Worm (Caenorhabditis elegans) whole organism, L2 larva: ENCODE results near the gene Y56A3A.31.
A peak's percentile ranks its signal among the peaks of the same experiment; 100 is the strongest.

ENCODE experiments used
- C34F6.9 ChIP-seq: fragments of 150-350 bp; optimal IDR thresholded peaks from 2 replicates; lab custom pipeline; 2014; ENCODE audit warnings: missing biosample characterization, missing genetic modification characterization
- F13H6.1 ChIP-seq: sonication (generic microtip); optimal IDR thresholded peaks from 2 replicates; lab custom pipeline; 2016; ENCODE audit warnings: missing genetic modification characterization, missing compliant biosample characterization
- R02D3.7 ChIP-seq: fragments of 150-350 bp; optimal IDR thresholded peaks from 2 replicates; lab custom pipeline; 2014; ENCODE audit warnings: missing biosample characterization, missing genetic modification characterization
- Y55F3AM.14 ChIP-seq: fragments of 200-800 bp; sonication (Bioruptor generic); optimal IDR thresholded peaks from 2 replicates; lab custom pipeline; 2018; ENCODE audit warnings: mild to moderate bottlenecking, missing genetic modification characterization, missing compliant biosample characterization
- ZK546.5 ChIP-seq: sonication (generic microtip); optimal IDR thresholded peaks from 2 replicates; lab custom pipeline; 2017; ENCODE audit warnings: missing biosample characterization, missing genetic modification characterization
- alr-1 ChIP-seq: fragments of 150-350 bp; optimal IDR thresholded peaks from 2 replicates; lab custom pipeline; 2014; ENCODE audit warnings: missing biosample characterization, missing genetic modification characterization
- aly-2 ChIP-seq: fragments of 150-350 bp; optimal IDR thresholded peaks from 2 replicates; lab custom pipeline; 2014; ENCODE audit warnings: missing biosample characterization, missing genetic modification characterization
- ama-1 ChIP-seq: fragments of 150-350 bp; optimal IDR thresholded peaks from 2 replicates; lab custom pipeline; 2018; ENCODE audit warnings: inconsistent platforms
- blmp-1 ChIP-seq: sonication (generic microtip); optimal IDR thresholded peaks from 2 replicates; lab custom pipeline; 2017; ENCODE audit warnings: missing genetic modification characterization, mild to moderate bottlenecking, missing compliant biosample characterization, antibody characterized with exemption, moderate library complexity; ENCODE audit not compliant: insufficient read depth
- ceh-16 ChIP-seq: fragments of 150-350 bp; optimal IDR thresholded peaks from 2 replicates; lab custom pipeline; 2014; ENCODE audit warnings: missing biosample characterization, missing genetic modification characterization
- ceh-82 ChIP-seq: fragments of 150-350 bp; optimal IDR thresholded peaks from 2 replicates; lab custom pipeline; 2014; ENCODE audit warnings: missing biosample characterization, missing genetic modification characterization
- dmd-4 ChIP-seq: sonication (generic microtip); optimal IDR thresholded peaks from 2 replicates; lab custom pipeline; 2017; ENCODE audit warnings: missing biosample characterization, missing genetic modification characterization
- egl-27 ChIP-seq: sonication (generic microtip); optimal IDR thresholded peaks from 3 replicates; lab custom pipeline; 2017; ENCODE audit warnings: missing biosample characterization, missing genetic modification reagents, missing genetic modification characterization
- elt-1 ChIP-seq: fragments of 150-350 bp; optimal IDR thresholded peaks from 2 replicates; lab custom pipeline; 2014; ENCODE audit warnings: missing biosample characterization, missing genetic modification characterization
- elt-3 ChIP-seq: sonication (generic microtip); optimal IDR thresholded peaks from 2 replicates; lab custom pipeline; 2017; ENCODE audit warnings: missing biosample characterization, missing genetic modification characterization
- fos-1 ChIP-seq: fragments of 150-350 bp; optimal IDR thresholded peaks from 2 replicates; lab custom pipeline; 2014; ENCODE audit warnings: missing biosample characterization, missing genetic modification characterization
- gmeb-1 ChIP-seq: fragments of 150-350 bp; optimal IDR thresholded peaks from 2 replicates; lab custom pipeline; 2014; ENCODE audit warnings: missing biosample characterization, missing genetic modification characterization
- lin-11 ChIP-seq: fragments of 150-350 bp; sonication (generic microtip); optimal IDR thresholded peaks from 2 replicates; lab custom pipeline; 2014; ENCODE audit warnings: missing biosample characterization, missing genetic modification characterization, inconsistent platforms, mixed read lengths
- lin-39 ChIP-seq: fragments of 150-350 bp; optimal IDR thresholded peaks from 2 replicates; lab custom pipeline; 2014; ENCODE audit warnings: missing biosample characterization, missing genetic modification reagents, missing genetic modification characterization
- lsy-2 ChIP-seq, 2 experiments: fragments of 150-350 bp in 1 of 2; sonication (generic microtip) in 1 of 2; optimal IDR thresholded peaks; 2 replicates each; lab custom pipeline; 2014 to 2017; ENCODE audit warnings: missing biosample characterization in 2 of 2, missing genetic modification characterization in 2 of 2
- mab-5 ChIP-seq: fragments of 150-350 bp; optimal IDR thresholded peaks from 2 replicates; lab custom pipeline; 2014; ENCODE audit warnings: missing biosample characterization, missing genetic modification characterization
- mbf-1 ChIP-seq: sonication (generic microtip); optimal IDR thresholded peaks from 2 replicates; lab custom pipeline; 2017; ENCODE audit warnings: missing biosample characterization, missing genetic modification characterization
- nhr-12 ChIP-seq: fragments of 150-350 bp; optimal IDR thresholded peaks from 2 replicates; lab custom pipeline; 2014; ENCODE audit warnings: missing biosample characterization, missing genetic modification characterization
- nhr-129 ChIP-seq: fragments of 150-350 bp; optimal IDR thresholded peaks from 2 replicates; lab custom pipeline; 2014; ENCODE audit warnings: missing biosample characterization, missing genetic modification characterization
- nhr-21 ChIP-seq: fragments of 150-350 bp; optimal IDR thresholded peaks from 2 replicates; lab custom pipeline; 2014; ENCODE audit warnings: missing biosample characterization, missing genetic modification characterization
- nhr-23 ChIP-seq: fragments of 150-350 bp; optimal IDR thresholded peaks from 2 replicates; lab custom pipeline; 2014; ENCODE audit warnings: missing biosample characterization, missing genetic modification reagents, missing genetic modification characterization
- nhr-237 ChIP-seq: fragments of 150-350 bp; optimal IDR thresholded peaks from 2 replicates; lab custom pipeline; 2014; ENCODE audit warnings: missing biosample characterization, missing genetic modification characterization
- nhr-25 ChIP-seq: fragments of 150-350 bp; sonication (generic microtip); optimal IDR thresholded peaks from 3 replicates; lab custom pipeline; 2014; ENCODE audit warnings: missing biosample characterization, missing genetic modification characterization
- nhr-6 ChIP-seq: fragments of 150-350 bp; optimal IDR thresholded peaks from 2 replicates; lab custom pipeline; 2014; ENCODE audit warnings: missing biosample characterization, missing genetic modification characterization
- nhr-77 ChIP-seq: fragments of 150-350 bp; optimal IDR thresholded peaks from 2 replicates; lab custom pipeline; 2014; ENCODE audit warnings: missing biosample characterization, missing genetic modification characterization
- peb-1 ChIP-seq: fragments of 150-350 bp; optimal IDR thresholded peaks from 2 replicates; lab custom pipeline; 2014; ENCODE audit warnings: missing biosample characterization, missing genetic modification characterization
- sem-4 ChIP-seq: fragments of 150-350 bp; optimal IDR thresholded peaks from 2 replicates; lab custom pipeline; 2014; ENCODE audit warnings: missing biosample characterization, missing genetic modification reagents, missing genetic modification characterization
- skn-1 ChIP-seq: sonication (generic microtip); optimal IDR thresholded peaks from 2 replicates; lab custom pipeline; 2017; ENCODE audit warnings: missing biosample characterization, missing genetic modification characterization
- sma-3 ChIP-seq: sonication (generic microtip); optimal IDR thresholded peaks from 2 replicates; lab custom pipeline; 2016; ENCODE audit warnings: missing genetic modification reagents, missing genetic modification characterization, missing compliant biosample characterization
- unc-39 ChIP-seq: fragments of 150-350 bp; optimal IDR thresholded peaks from 2 replicates; lab custom pipeline; 2014; ENCODE audit warnings: missing biosample characterization, missing genetic modification characterization
- unc-55 ChIP-seq: fragments of 150-350 bp; sonication (generic microtip); optimal IDR thresholded peaks from 3 replicates; lab custom pipeline; 2014; ENCODE audit warnings: missing biosample characterization, missing genetic modification reagents, missing genetic modification characterization
- unc-62 ChIP-seq: fragments of 150-350 bp; optimal IDR thresholded peaks from 2 replicates; lab custom pipeline; 2014; ENCODE audit warnings: missing biosample characterization, missing genetic modification reagents, missing genetic modification characterization
- ztf-1 ChIP-seq: fragments of 200-800 bp; sonication (Bioruptor generic); conservative IDR thresholded peaks from 2 replicates; pipeline ENCODE4 v1.3.6; 2022; ENCODE audit warnings: missing genetic modification characterization, missing compliant biosample characterization
- ztf-11 ChIP-seq: sonication (generic microtip); optimal IDR thresholded peaks from 2 replicates; lab custom pipeline; 2017; ENCODE audit warnings: missing biosample characterization, missing genetic modification characterization
- ztf-4 ChIP-seq: fragments of 150-350 bp; optimal IDR thresholded peaks from 2 replicates; lab custom pipeline; 2014; ENCODE audit warnings: missing biosample characterization, missing genetic modification characterization

Gene Y56A3A.31

DNA sequence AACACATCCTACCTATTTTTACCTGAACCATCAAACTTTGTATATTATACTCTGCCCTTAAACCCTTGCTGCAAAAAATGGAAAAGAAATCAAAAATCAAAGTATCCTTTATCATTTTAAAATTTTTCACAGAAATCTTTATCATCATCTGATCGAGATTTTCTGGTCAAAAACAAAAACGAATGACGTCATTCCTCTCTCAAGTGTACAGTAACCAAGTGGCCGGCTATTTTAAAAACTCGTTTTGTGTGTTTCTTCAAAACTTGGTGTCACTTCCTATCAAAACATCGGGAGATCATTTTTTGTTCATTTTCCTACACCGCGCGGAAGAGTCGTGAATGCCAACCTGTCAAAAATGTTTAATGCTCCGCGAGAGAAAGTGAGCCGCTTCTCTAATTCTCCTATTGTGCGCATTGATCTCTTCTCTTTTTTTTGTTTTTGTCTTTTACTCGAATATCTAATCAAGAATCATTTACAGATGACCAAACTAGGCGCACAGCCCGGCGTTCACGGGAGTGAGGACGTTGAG, 45.9 kb downstream of the Y56A3A.31 start, which contains the start of gene brp-1:
Gene brp-1, plus strand, starts transcription at position 479 of the 529 bp plus-strand sequence.
- TF ChIP-seq blmp-1 (tag; lab: Kevin White, UChicago) (peak; percentile 12), nhr-129 (tag; lab: Kevin White, UChicago) (peak; percentile 0), ceh-16 (no peak), nhr-25 (tag; lab: Kevin White, UChicago) (peak; percentile 2), aly-2 (no peak), gmeb-1 (peak; percentile 17), ama-1 (lab: Kevin White, UChicago) (no peak), mbf-1 (tag; lab: Kevin White, UChicago) (no peak), nhr-77 (no peak), ceh-82 (no peak), elt-1 (tag; lab: Kevin White, UChicago) (no peak), egl-27 (tag; lab: Kevin White, UChicago) (no peak), R02D3.7 (no peak), lsy-2 (tag; optimal IDR thresholded peaks at IDR 0.05; lab: Kevin White, UChicago) (peak in 1 of 2 experiments; percentile 26), nhr-23 (tag; lab: Kevin White, UChicago) (no peak), sma-3 (GFP tag; lab: Kevin White, UChicago) (peak; percentile 14), ZK546.5 (tag; lab: Kevin White, UChicago) (no peak)

- no peak for TF ChIP-seq alr-1 (tag; lab: Kevin White, UChicago)
- no peak for TF ChIP-seq unc-62 (GFP tag; lab: Kevin White, UChicago)
- no peak for TF ChIP-seq mab-5 (tag; lab: Kevin White, UChicago)
- TF ChIP-seq lsy-2 (tag; optimal IDR thresholded peaks at IDR 0.05; lab: Kevin White, UChicago): no peak
- TF ChIP-seq lin-11 (tag; lab: Kevin White, UChicago): no peak
- TF ChIP-seq elt-3: no peak
- no peak for TF ChIP-seq aly-2
- TF ChIP-seq unc-39 (tag; lab: Kevin White, UChicago): no peak
- no peak for TF ChIP-seq unc-55 (GFP tag; lab: Kevin White, UChicago)
- no peak for TF ChIP-seq R02D3.7
- TF ChIP-seq ZK546.5 (tag; lab: Kevin White, UChicago): no peak
- TF ChIP-seq C34F6.9 (tag; lab: Kevin White, UChicago): no peak
- TF ChIP-seq ztf-1: no peak
Observed at ce11 chrIII:12022281-12022680, 48.0 kb downstream of the Y56A3A.31 start.

ce11 chrIII:12028769-12029168, 54.5 kb downstream of the Y56A3A.31 start, which contains the start of gene Y79H2A.12:
TSS of gene Y79H2A.12 (minus strand) at chrIII:12028869.
- TF ChIP-seq ztf-4 (no peak), dmd-4 (no peak), peb-1 (tag; lab: Kevin White, UChicago) (no peak), alr-1 (tag; lab: Kevin White, UChicago) (no peak), F13H6.1 (tag; lab: Kevin White, UChicago) (no peak), ceh-82 (no peak)

DNA sequence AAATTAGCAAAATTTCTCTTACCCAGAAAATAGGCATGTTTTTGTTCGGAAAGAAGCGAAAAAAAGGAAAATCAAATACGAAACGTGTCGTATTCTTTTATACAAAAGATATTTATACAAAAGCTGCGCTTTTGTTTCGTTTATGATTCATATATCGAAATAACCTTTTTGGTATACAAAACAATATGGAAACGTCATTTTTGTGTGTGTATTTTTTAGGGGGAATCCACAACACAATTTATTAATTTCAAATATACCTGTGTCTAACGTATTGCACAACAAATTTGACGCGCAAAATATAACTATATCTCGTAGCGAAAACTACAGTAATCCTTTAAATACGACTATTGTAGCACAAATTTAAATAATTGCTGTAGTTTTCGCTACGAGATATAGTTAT, 56.4 kb downstream of the Y56A3A.31 start, which contains the start of gene Y79H2A.2:
Gene Y79H2A.2, minus strand, starts transcription at position 101 of the 400 bp plus-strand sequence.
- TF ChIP-seq alr-1 (tag; lab: Kevin White, UChicago): no peak
- no peak for TF ChIP-seq lin-39 (tag; lab: Kevin White, UChicago)
- no peak for TF ChIP-seq ztf-11 (tag; lab: Kevin White, UChicago)
- no peak for TF ChIP-seq Y55F3AM.14 (GFP tag; lab: Kevin White, UChicago)
- TF ChIP-seq nhr-129 (tag; lab: Kevin White, UChicago): no peak
- no peak for TF ChIP-seq nhr-12 (tag; lab: Kevin White, UChicago)

DNA sequence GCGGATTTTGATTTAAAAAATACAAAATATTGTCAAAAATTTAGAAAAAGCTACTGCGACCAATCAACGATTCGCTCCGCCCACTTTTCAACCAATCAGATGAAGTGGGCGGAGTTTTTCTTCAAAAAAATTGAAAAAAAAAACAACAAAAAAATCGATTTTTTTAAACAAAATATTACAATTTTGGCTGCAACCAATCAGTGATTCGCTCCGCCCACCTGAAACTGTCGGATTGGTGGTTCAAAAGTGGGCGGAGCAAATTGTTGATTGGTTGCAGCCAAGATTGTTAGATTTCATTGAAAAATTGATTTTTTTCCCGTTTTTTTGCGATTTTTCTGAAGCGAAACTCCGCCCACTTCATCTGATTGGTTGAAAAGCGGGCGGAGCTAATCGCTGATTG, 59.0 kb downstream of the Y56A3A.31 start:
- TF ChIP-seq nhr-6 (tag; lab: Kevin White, UChicago) (no peak), unc-55 (GFP tag; lab: Kevin White, UChicago) (no peak), nhr-237 (tag; lab: Kevin White, UChicago) (no peak), fos-1 (tag; lab: Kevin White, UChicago) (no peak), blmp-1 (tag; lab: Kevin White, UChicago) (no peak), nhr-25 (tag; lab: Kevin White, UChicago) (no peak), skn-1 (no peak), nhr-77 (no peak), C34F6.9 (tag; lab: Kevin White, UChicago) (no peak), elt-1 (tag; lab: Kevin White, UChicago) (no peak), sem-4 (no peak), nhr-21 (tag; lab: Kevin White, UChicago) (no peak)
